Fruit fly (Drosophila melanogaster): ENCODE results near the gene CG9458.

dm6 chr3R:9812447-9812846 lies 7.2 kb downstream of the CG9458 start, which contains the start of gene CG8534:
- no peak for TF ChIP-seq fd96Ca (GFP tag; IDR thresholded peaks at IDR 0.05)
- no peak for TF ChIP-seq Ets98B (GFP tag; IDR thresholded peaks at IDR 0.05)
- TF ChIP-seq CG14655 (GFP tag; optimal IDR thresholded peaks at IDR 0.05): no peak
- TF ChIP-seq CG15710 (tag; optimal IDR thresholded peaks at IDR 0.05): no peak
- TF ChIP-seq CG32121 (GFP tag; IDR thresholded peaks at IDR 0.05): no peak
- no peak for TF ChIP-seq Snoo (tag; optimal IDR thresholded peaks at IDR 0.05)
- TF ChIP-seq CG34367 (tag; optimal IDR thresholded peaks at IDR 0.05): no peak
- TF ChIP-seq CG10348 (GFP tag; IDR thresholded peaks at IDR 0.05): no peak
- TF ChIP-seq EcR (GFP tag; optimal IDR thresholded peaks at IDR 0.05): no peak
- no peak for TF ChIP-seq CG4496 (GFP tag; IDR thresholded peaks at IDR 0.05)
- no peak for TF ChIP-seq gl (tag; optimal IDR thresholded peaks at IDR 0.05)
- no peak for TF ChIP-seq CG8159 (tag; optimal IDR thresholded peaks at IDR 0.05)

Measured in whole organism, pupa.